Fruit fly (Drosophila melanogaster) S2 (cell line): ENCODE data around the gene CG13083.

Experiments used
- CG8478 ChIP-seq: fragments of >200 bp; optimal IDR thresholded peaks from 2 replicates; lab custom pipeline; 2018
- CTCF ChIP-seq, 2 experiments: fragments of >200 bp; optimal IDR thresholded peaks; 2 replicates each; lab custom pipeline; 2018

DNA sequence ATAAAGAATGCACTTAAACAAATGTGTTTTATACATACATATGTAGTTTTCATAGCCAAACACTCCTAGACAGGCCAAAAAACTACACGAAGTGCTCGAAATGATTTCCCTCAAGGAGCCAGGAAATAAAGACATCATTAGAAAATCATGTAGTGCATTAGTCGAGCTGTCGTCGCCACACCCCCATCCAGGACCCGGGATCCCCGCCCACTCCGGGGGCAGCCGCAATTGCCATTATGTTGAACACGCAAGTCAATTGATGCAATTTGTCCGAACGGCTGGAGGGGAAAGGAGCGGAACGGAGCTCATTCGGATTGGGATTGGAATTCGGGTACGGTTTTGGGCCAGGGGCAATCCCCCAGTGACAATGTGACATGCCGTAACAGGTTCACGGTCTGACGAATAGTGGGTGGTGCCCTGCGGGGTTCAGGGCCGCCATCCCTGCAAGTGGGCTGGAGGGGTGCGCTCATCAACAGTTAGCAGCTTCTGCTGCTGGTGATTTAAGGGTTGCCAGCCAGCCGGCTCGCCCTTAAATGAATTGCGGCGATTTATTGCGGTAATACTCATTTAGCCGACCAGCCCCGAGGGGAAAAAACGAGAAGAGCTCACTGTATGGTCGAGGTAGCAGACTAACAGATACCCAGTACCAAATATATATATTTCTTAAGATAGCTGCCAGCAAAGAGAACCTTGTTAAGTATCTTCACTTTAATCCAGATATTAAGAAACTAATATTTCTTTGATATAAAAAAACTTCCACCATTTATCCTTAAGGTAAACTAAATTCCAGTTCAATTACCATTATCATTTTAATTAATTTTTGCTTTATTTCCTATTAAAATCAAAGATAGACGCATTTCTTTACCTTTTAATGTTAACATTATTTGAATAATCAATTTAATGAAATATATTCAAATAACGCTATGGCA lies 6.6 kb upstream of the CG13083 start:
- TF ChIP-seq CTCF (optimal IDR thresholded peaks at IDR 0.05; lab: Kevin White, UChicago): no peak
- no peak for TF ChIP-seq CG8478 (lab: Kevin White, UChicago)
